Worm (Caenorhabditis elegans) whole organism, young adult: ENCODE results near the gene srd-45.

Source experiments
- B0261.1 ChIP-seq: sonication (generic microtip); optimal IDR thresholded peaks from 2 replicates; lab custom pipeline; 2016; ENCODE audit warnings: mild to moderate bottlenecking, missing genetic modification characterization, moderate library complexity, missing compliant biosample characterization
- C17E4.6 ChIP-seq: fragments of 200-800 bp; sonication (Bioruptor generic); IDR thresholded peaks from 2 replicates; pipeline ENCODE4 v1.3.6; 2022; ENCODE audit warnings: missing genetic modification reagents, missing genetic modification characterization, missing compliant biosample characterization
- F10E7.11 ChIP-seq: sonication (generic microtip); optimal IDR thresholded peaks from 2 replicates; lab custom pipeline; 2017; ENCODE audit warnings: mild to moderate bottlenecking, missing genetic modification characterization, moderate library complexity, missing compliant biosample characterization
- F22D6.2 ChIP-seq: sonication (generic microtip); optimal IDR thresholded peaks from 2 replicates; lab custom pipeline; 2016; ENCODE audit warnings: mild to moderate bottlenecking, missing genetic modification characterization, missing compliant biosample characterization
- F37B4.10 ChIP-seq: fragments of 200-800 bp; sonication (Bioruptor generic); IDR thresholded peaks from 2 replicates; pipeline ENCODE4 v1.3.6; 2022; ENCODE audit warnings: missing genetic modification characterization, missing compliant biosample characterization
- F49E8.2 ChIP-seq: sonication (generic microtip); optimal IDR thresholded peaks from 3 replicates; lab custom pipeline; 2017; ENCODE audit warnings: missing genetic modification characterization, mild to moderate bottlenecking, missing compliant biosample characterization, antibody characterized with exemption, moderate library complexity; ENCODE audit not compliant: insufficient read depth
- F55B11.4 ChIP-seq: sonication (generic microtip); optimal IDR thresholded peaks from 2 replicates; lab custom pipeline; 2016; ENCODE audit warnings: missing compliant biosample characterization, missing genetic modification characterization, borderline replicate concordance; ENCODE audit not compliant: insufficient read depth
- Y67H2A.10 ChIP-seq: fragments of 200-800 bp; sonication (Bioruptor generic); conservative IDR thresholded peaks from 2 replicates; pipeline ENCODE4 v1.3.6; 2022; ENCODE audit warnings: missing genetic modification reagents, missing genetic modification characterization, missing compliant biosample characterization
- akir-1 ChIP-seq: fragments of 200-800 bp; sonication (Bioruptor generic); optimal IDR thresholded peaks from 2 replicates; lab custom pipeline; 2018; ENCODE audit warnings: mild to moderate bottlenecking, missing genetic modification characterization, moderate library complexity, missing compliant biosample characterization
- atf-7 ChIP-seq: sonication (generic microtip); optimal IDR thresholded peaks from 2 replicates; lab custom pipeline; 2017; ENCODE audit warnings: mild to moderate bottlenecking, missing genetic modification characterization, missing compliant biosample characterization
- athp-1 ChIP-seq: sonication (generic microtip); optimal IDR thresholded peaks from 2 replicates; lab custom pipeline; 2017; ENCODE audit warnings: mild to moderate bottlenecking, missing genetic modification characterization, missing compliant biosample characterization
- attf-3 ChIP-seq: fragments of 200-800 bp; sonication (Bioruptor generic); conservative IDR thresholded peaks from 2 replicates; pipeline ENCODE4 v1.3.6; 2022; ENCODE audit warnings: missing genetic modification reagents, missing genetic modification characterization, missing compliant biosample characterization
- bed-1 ChIP-seq: fragments of 200-800 bp; sonication (Bioruptor generic); IDR thresholded peaks from 2 replicates; pipeline ENCODE4 v1.3.6; 2022; ENCODE audit warnings: missing genetic modification reagents, missing genetic modification characterization, missing compliant biosample characterization
- ccch-3 ChIP-seq: fragments of 200-800 bp; sonication (Bioruptor generic); optimal IDR thresholded peaks from 2 replicates; lab custom pipeline; 2018; ENCODE audit warnings: mild to moderate bottlenecking, missing genetic modification characterization, missing compliant biosample characterization
- ceh-100 ChIP-seq: fragments of 200-800 bp; sonication (Bioruptor generic); IDR thresholded peaks from 2 replicates; pipeline ENCODE4 v1.3.6; 2022; ENCODE audit warnings: missing genetic modification reagents, missing genetic modification characterization, missing compliant biosample characterization
- ceh-58 ChIP-seq: fragments of 200-800 bp; sonication (Bioruptor generic); IDR thresholded peaks from 2 replicates; pipeline ENCODE4 v1.3.6; 2022; ENCODE audit warnings: missing genetic modification characterization, missing compliant biosample characterization
- chd-7 ChIP-seq: sonication (generic microtip); optimal IDR thresholded peaks from 2 replicates; lab custom pipeline; 2016; ENCODE audit warnings: mild to moderate bottlenecking, missing genetic modification characterization, moderate library complexity, missing compliant biosample characterization
- dox-1 ChIP-seq: fragments of 200-800 bp; sonication (Bioruptor generic); IDR thresholded peaks from 2 replicates; pipeline ENCODE4 v1.3.6; 2022; ENCODE audit warnings: missing genetic modification reagents, missing genetic modification characterization, missing compliant biosample characterization
- dpl-1 ChIP-seq: fragments of 150-350 bp; optimal IDR thresholded peaks from 2 replicates; lab custom pipeline; 2014; ENCODE audit warnings: missing biosample characterization, missing genetic modification reagents, missing genetic modification characterization
- efl-1 ChIP-seq: fragments of 150-350 bp; optimal IDR thresholded peaks from 2 replicates; lab custom pipeline; 2014; ENCODE audit warnings: missing biosample characterization, missing genetic modification reagents, missing genetic modification characterization
- him-1 ChIP-seq: sonication (generic microtip); optimal IDR thresholded peaks from 2 replicates; lab custom pipeline; 2016; ENCODE audit warnings: missing genotype, missing genetic modification reagents, missing genetic modification characterization, missing compliant biosample characterization
- hlh-12 ChIP-seq: sonication (generic microtip); optimal IDR thresholded peaks from 2 replicates; lab custom pipeline; 2016; ENCODE audit warnings: missing genetic modification characterization, missing compliant biosample characterization
- hmg-1.2 ChIP-seq: fragments of 200-800 bp; sonication (Bioruptor generic); IDR thresholded peaks from 2 replicates; pipeline ENCODE4 v1.3.6; 2022; ENCODE audit warnings: missing genetic modification reagents, missing genetic modification characterization, missing compliant biosample characterization
- lag-1 ChIP-seq: fragments of 200-800 bp; sonication (Bioruptor generic); IDR thresholded peaks from 2 replicates; pipeline ENCODE4 v1.3.6; 2022; ENCODE audit warnings: missing genetic modification reagents, missing genetic modification characterization, missing compliant biosample characterization
- lin-35 ChIP-seq, 3 experiments: fragments of 150-350 bp in 2 of 3; sonication (generic microtip) in 1 of 3; optimal IDR thresholded peaks; 2 replicates each; lab custom pipeline; 2014 to 2018; ENCODE audit warnings: missing biosample characterization in 3 of 3, missing genetic modification characterization in 3 of 3, missing genetic modification reagents in 3 of 3
- lir-1 ChIP-seq: fragments of 200-800 bp; sonication (Bioruptor generic); conservative IDR thresholded peaks from 2 replicates; pipeline ENCODE4 v1.3.6; 2022; ENCODE audit warnings: missing genetic modification reagents, missing genetic modification characterization, missing compliant biosample characterization
- madf-10 ChIP-seq: sonication (generic microtip); optimal IDR thresholded peaks from 2 replicates; lab custom pipeline; 2016; ENCODE audit warnings: mild to moderate bottlenecking, missing genetic modification characterization, missing compliant biosample characterization
- madf-3 ChIP-seq: fragments of 200-800 bp; sonication (Bioruptor generic); IDR thresholded peaks from 2 replicates; pipeline ENCODE4 v1.3.6; 2022; ENCODE audit warnings: missing genetic modification reagents, missing genetic modification characterization, missing compliant biosample characterization
- mel-28 ChIP-seq: sonication (generic microtip); optimal IDR thresholded peaks from 2 replicates; lab custom pipeline; 2016; ENCODE audit warnings: borderline replicate concordance, mild to moderate bottlenecking, missing genetic modification characterization, missing compliant biosample characterization
- nfya-2 ChIP-seq: fragments of 200-800 bp; sonication (Bioruptor generic); IDR thresholded peaks from 2 replicates; pipeline ENCODE4 v1.3.6; 2022; ENCODE audit warnings: missing genetic modification reagents, missing genetic modification characterization, missing compliant biosample characterization
- nhr-27 ChIP-seq: fragments of 200-800 bp; sonication (Bioruptor generic); optimal IDR thresholded peaks from 2 replicates; lab custom pipeline; 2018; ENCODE audit warnings: mild to moderate bottlenecking, missing genetic modification characterization, moderate library complexity, missing compliant biosample characterization
- pbrm-1 ChIP-seq: fragments of 200-800 bp; sonication (Bioruptor generic); IDR thresholded peaks from 2 replicates; pipeline ENCODE4 v1.3.6; 2022; ENCODE audit warnings: missing genetic modification reagents, missing genetic modification characterization, missing compliant biosample characterization
- rcor-1 ChIP-seq: fragments of 200-800 bp; sonication (Bioruptor generic); IDR thresholded peaks from 2 replicates; pipeline ENCODE4 v1.3.6; 2022; ENCODE audit warnings: missing genetic modification reagents, missing genetic modification characterization, missing compliant biosample characterization
- sea-2 ChIP-seq: fragments of 200-800 bp; sonication (Bioruptor generic); IDR thresholded peaks from 2 replicates; pipeline ENCODE4 v1.3.6; 2022; ENCODE audit warnings: missing genetic modification characterization, missing compliant biosample characterization
- xnd-1 ChIP-seq: sonication (generic microtip); optimal IDR thresholded peaks from 2 replicates; lab custom pipeline; 2016; ENCODE audit warnings: missing genotype, missing genetic modification reagents, missing genetic modification characterization, missing compliant biosample characterization
- ztf-18 ChIP-seq: sonication (generic microtip); optimal IDR thresholded peaks from 2 replicates; lab custom pipeline; 2016; ENCODE audit warnings: missing genotype, mild to moderate bottlenecking, missing genetic modification characterization, missing compliant biosample characterization
- ztf-25 ChIP-seq: fragments of 200-800 bp; sonication (Bioruptor generic); IDR thresholded peaks from 2 replicates; pipeline ENCODE4 v1.3.6; 2022; ENCODE audit warnings: missing genetic modification reagents, missing genetic modification characterization, missing compliant biosample characterization
- ztf-26 ChIP-seq: sonication (generic microtip); optimal IDR thresholded peaks from 2 replicates; lab custom pipeline; 2017; ENCODE audit warnings: missing genetic modification characterization, missing compliant biosample characterization

srd-45 gene

ce11 chrX:12362951-12363486 is 34.2 kb downstream of the srd-45 start (continued):
- TF ChIP-seq xnd-1 (tag; lab: Kevin White, UChicago) (no peak), atf-7 (tag; lab: Kevin White, UChicago) (peak; percentile 98), bed-1 (GFP tag; lab: Robert Waterston, UW) (no peak), nhr-27 (tag; lab: Kevin White, UChicago) (peak; percentile 80), F22D6.2 (peak; percentile 94), ztf-25 (GFP tag; lab: Robert Waterston, UW) (no peak), attf-3 (GFP tag; lab: Robert Waterston, UW) (0 out of 2 replicates have a peak, but pooled peaks have one; percentile 38), Y67H2A.10 (no peak), dpl-1 (no peak), akir-1 (GFP tag; lab: Kevin White, UChicago) (peak; percentile 70), ztf-18 (tag; lab: Kevin White, UChicago) (peak; percentile 79), F55B11.4 (no peak), him-1 (tag; lab: Kevin White, UChicago) (no peak), efl-1 (GFP tag; lab: Kevin White, UChicago) (no peak), pbrm-1 (GFP tag; lab: Robert Waterston, UW) (peak; percentile 90), F10E7.11 (tag; lab: Kevin White, UChicago) (peak; percentile 91), ztf-26 (peak; percentile 99), hlh-12 (no peak), lin-35 (GFP tag; optimal IDR thresholded peaks at IDR 0.05; lab: Kevin White, UChicago) (peak in 2 of 3 experiments; percentile 86 to 98), ccch-3 (GFP tag; lab: Kevin White, UChicago) (peak; percentile 86), athp-1 (tag; lab: Kevin White, UChicago) (peak; percentile 46), F49E8.2 (tag; lab: Kevin White, UChicago) (no peak), mel-28 (tag; lab: Kevin White, UChicago) (peak; percentile 81), dox-1 (peak; percentile 96), chd-7 (peak; percentile 89), nfya-2 (GFP tag; lab: Robert Waterston, UW) (no peak), rcor-1 (GFP tag; lab: Robert Waterston, UW) (peak; percentile 94), C17E4.6 (GFP tag; lab: Robert Waterston, UW) (peak; percentile 77), lir-1 (GFP tag; lab: Robert Waterston, UW) (peak; percentile 81), madf-10 (tag; lab: Kevin White, UChicago) (peak; percentile 96), ceh-100 (peak; percentile 74), madf-3 (GFP tag; lab: Robert Waterston, UW) (peak; percentile 72), F37B4.10 (no peak), ceh-58 (GFP tag; lab: Robert Waterston, UW) (no peak), sea-2 (GFP tag; lab: Robert Waterston, UW) (no peak), lag-1 (GFP tag; lab: Robert Waterston, UW) (peak; percentile 84; the same call in 1 of the 2 replicates)

DNA sequence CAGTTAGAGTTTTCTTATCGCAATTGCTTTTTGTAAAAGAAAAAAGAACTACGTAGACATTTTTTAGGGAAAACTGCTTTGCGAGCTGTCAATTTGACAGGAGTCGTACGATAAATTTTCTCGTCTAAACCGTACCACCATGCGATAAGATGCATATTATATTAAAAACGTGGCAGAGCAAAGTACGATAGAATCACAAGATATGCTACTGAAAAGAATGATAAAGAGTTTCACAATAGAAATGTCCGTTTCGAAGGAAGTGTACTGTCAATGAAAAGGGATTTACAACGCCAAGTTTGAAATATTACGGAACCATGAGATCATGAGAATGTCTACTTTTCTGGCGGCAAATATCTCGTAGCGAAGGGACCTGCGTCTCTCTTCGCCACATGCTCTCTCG is 36.0 kb downstream of the srd-45 start, which contains the start of gene F19H6.5:
F19H6.5 (minus strand) TSS at position 101 of the 400 bp plus-strand sequence.
- no peak for TF ChIP-seq B0261.1 (tag; lab: Kevin White, UChicago)
- TF ChIP-seq hmg-1.2 (GFP tag; lab: Robert Waterston, UW), result peak; percentile 27; the same call in 1 of the 2 replicates
